4 fruit fly cellular contexts compared by ENCODE assay signal in genomic region chr3R:31683048-31683857, dm6.
TF ChIP-seq lines count a peak whose summit lies in the region.

No protein-coding gene starts in this region.

- no peak for TF ChIP-seq CTCF in whole organism, embryonic (GFP tag; optimal IDR thresholded peaks at IDR 0.05; lab: Kevin White, UChicago)

TF ChIP-seq in whole organism, embryonic, 481 proteins besides CTCF, POLR2A, EP300 and RAD21 (continues in another document):
- TF ChIP-seq CG43689 (GFP tag; IDR thresholded peaks at IDR 0.05; lab: Robert Waterston, UW) = no peak
- TF ChIP-seq scrt (GFP tag; optimal IDR thresholded peaks at IDR 0.05; lab: Kevin White, UChicago) = peak; percentile 41
- TF ChIP-seq otp (GFP tag; IDR thresholded peaks at IDR 0.05; lab: Robert Waterston, UW) = no peak
- peak; percentile 16 for TF ChIP-seq kni (GFP tag; optimal IDR thresholded peaks at IDR 0.05; lab: Kevin White, UChicago)
- TF ChIP-seq sens (GFP tag; lab: Kevin White, UChicago) = peak; percentile 65
- peak in 1 of 2 experiments; percentile 78 for TF ChIP-seq tll (GFP tag; optimal IDR thresholded peaks at IDR 0.05; lab: Kevin White, UChicago)
- peak; percentile 58 for TF ChIP-seq row (GFP tag; IDR thresholded peaks at IDR 0.05; lab: Robert Waterston, UW)
- no peak for TF ChIP-seq CG31224 (GFP tag; IDR thresholded peaks at IDR 0.05; lab: Robert Waterston, UW)
- TF ChIP-seq zfh1 (GFP tag; IDR thresholded peaks at IDR 0.05; lab: Robert Waterston, UW) = no peak
- TF ChIP-seq Sox102F (GFP tag; optimal IDR thresholded peaks at IDR 0.05; lab: Kevin White, UChicago) = no peak
- TF ChIP-seq CG2712 (tag; optimal IDR thresholded peaks at IDR 0.05; lab: Kevin White, UChicago) = peak; percentile 4
- TF ChIP-seq Ets65A (GFP tag; lab: Kevin White, UChicago) = peak; percentile 61
- peak; percentile 7 for TF ChIP-seq D19A (tag; optimal IDR thresholded peaks at IDR 0.05; lab: Kevin White, UChicago)
- TF ChIP-seq Trl (optimal IDR thresholded peaks at IDR 0.05; lab: Kevin White, UChicago) = no peak
- TF ChIP-seq Trl (GFP tag; optimal IDR thresholded peaks at IDR 0.05; lab: Kevin White, UChicago) = no peak
- peak; percentile 84 for TF ChIP-seq pros (GFP tag; optimal IDR thresholded peaks at IDR 0.05; lab: Kevin White, UChicago)
- no peak for TF ChIP-seq CG16863 (GFP tag; optimal IDR thresholded peaks at IDR 0.05; lab: Kevin White, UChicago)
- TF ChIP-seq CG15696 (tag; optimal IDR thresholded peaks at IDR 0.05; lab: Kevin White, UChicago) = peak; percentile 8
- TF ChIP-seq CG2120 (GFP tag; optimal IDR thresholded peaks at IDR 0.05; lab: Kevin White, UChicago) = no peak
- peak; percentile 73 for TF ChIP-seq D (optimal IDR thresholded peaks at IDR 0.05; lab: Kevin White, UChicago)
- no peak for TF ChIP-seq D (GFP tag; optimal IDR thresholded peaks at IDR 0.05; lab: Kevin White, UChicago)
- peak; percentile 74 for TF ChIP-seq pfk (GFP tag; optimal IDR thresholded peaks at IDR 0.05; lab: Kevin White, UChicago)
- TF ChIP-seq run (tag; optimal IDR thresholded peaks at IDR 0.05; lab: Kevin White, UChicago) = no peak
- TF ChIP-seq cad (GFP tag; optimal IDR thresholded peaks at IDR 0.05; lab: Kevin White, UChicago) = no peak

TF ChIP-seq in whole organism, prepupa, 60 proteins besides CTCF, POLR2A, EP300 and RAD21:
- no peak for TF ChIP-seq Ets21C (GFP tag; optimal IDR thresholded peaks at IDR 0.05; lab: Kevin White, UChicago)
- TF ChIP-seq Ets96B (tag; optimal IDR thresholded peaks at IDR 0.05; lab: Kevin White, UChicago) = no peak
- TF ChIP-seq Met (GFP tag; optimal IDR thresholded peaks at IDR 0.05; lab: Kevin White, UChicago) = peak; percentile 17
- peak; percentile 6 for TF ChIP-seq lz (GFP tag; optimal IDR thresholded peaks at IDR 0.05; lab: Kevin White, UChicago)
- peak; percentile 45 for TF ChIP-seq Eip78C (GFP tag; lab: Kevin White, UChicago)
- TF ChIP-seq CG4318 (GFP tag; optimal IDR thresholded peaks at IDR 0.05; lab: Kevin White, UChicago) = no peak
- peak; percentile 7 for TF ChIP-seq Sox102F (GFP tag; optimal IDR thresholded peaks at IDR 0.05; lab: Kevin White, UChicago)
- no peak for TF ChIP-seq dsx (GFP tag; optimal IDR thresholded peaks at IDR 0.05; lab: Kevin White, UChicago; ENCODE audit: poor library complexity, severe bottlenecking)
- no peak for TF ChIP-seq CG8632 (GFP tag; optimal IDR thresholded peaks at IDR 0.05; lab: Kevin White, UChicago)
- TF ChIP-seq fkh (GFP tag; optimal IDR thresholded peaks at IDR 0.05; lab: Kevin White, UChicago) = no peak
- peak; percentile 15 for TF ChIP-seq cyc (GFP tag; optimal IDR thresholded peaks at IDR 0.05; lab: Kevin White, UChicago)
- no peak for TF ChIP-seq Blimp-1 (GFP tag; optimal IDR thresholded peaks at IDR 0.05; lab: Kevin White, UChicago)
- TF ChIP-seq CG34406 (GFP tag; optimal IDR thresholded peaks at IDR 0.05; lab: Kevin White, UChicago) = peak; percentile 15
- peak; percentile 9 for TF ChIP-seq topi (GFP tag; optimal IDR thresholded peaks at IDR 0.05; lab: Kevin White, UChicago)
- peak; percentile 11 for TF ChIP-seq CG31627 (GFP tag; optimal IDR thresholded peaks at IDR 0.05; lab: Kevin White, UChicago)
- TF ChIP-seq acj6 (GFP tag; optimal IDR thresholded peaks at IDR 0.05; lab: Kevin White, UChicago) = no peak
- peak; percentile 64 for TF ChIP-seq svp (GFP tag; lab: Kevin White, UChicago)
- no peak for TF ChIP-seq achi (GFP tag; optimal IDR thresholded peaks at IDR 0.05; lab: Kevin White, UChicago)
- peak; percentile 24 for TF ChIP-seq Sox14 (GFP tag; optimal IDR thresholded peaks at IDR 0.05; lab: Kevin White, UChicago)
- peak; percentile 34 for TF ChIP-seq Hr39 (GFP tag; optimal IDR thresholded peaks at IDR 0.05; lab: Kevin White, UChicago)
- peak; percentile 1 for TF ChIP-seq Smox (GFP tag; optimal IDR thresholded peaks at IDR 0.05; lab: Kevin White, UChicago)
- no peak for TF ChIP-seq fd59A (GFP tag; optimal IDR thresholded peaks at IDR 0.05; lab: Kevin White, UChicago)
TF ChIP-seq in whole organism, prepupa: peak in this region for 12.

TF ChIP-seq in whole organism, pupa, 21 proteins besides CTCF, POLR2A, EP300 and RAD21:
- TF ChIP-seq CG14655 (GFP tag; optimal IDR thresholded peaks at IDR 0.05; lab: Kevin White, UChicago) = no peak
- TF ChIP-seq CG15710 (tag; optimal IDR thresholded peaks at IDR 0.05; lab: Kevin White, UChicago) = peak; percentile 17
- TF ChIP-seq CG8159 (tag; optimal IDR thresholded peaks at IDR 0.05; lab: Kevin White, UChicago) = peak; percentile 20
- no peak for TF ChIP-seq CG34367 (tag; optimal IDR thresholded peaks at IDR 0.05; lab: Kevin White, UChicago)
- TF ChIP-seq rn (GFP tag; IDR thresholded peaks at IDR 0.05; lab: Robert Waterston, UW) = no peak
- no peak for TF ChIP-seq fd96Ca (GFP tag; IDR thresholded peaks at IDR 0.05; lab: Robert Waterston, UW)
- no peak for TF ChIP-seq Ets98B (GFP tag; IDR thresholded peaks at IDR 0.05; lab: Robert Waterston, UW)
- no peak for TF ChIP-seq D1 (tag; optimal IDR thresholded peaks at IDR 0.05; lab: Kevin White, UChicago)
- TF ChIP-seq Pif1A (GFP tag; optimal IDR thresholded peaks at IDR 0.05; lab: Kevin White, UChicago) = no peak

TF ChIP-seq in whole organism, wandering third instar larva, 38 proteins besides CTCF, POLR2A, EP300 and RAD21:
- TF ChIP-seq HLH106 (tag; optimal IDR thresholded peaks at IDR 0.05; lab: Kevin White, UChicago) (peak; percentile 11), Vsx2 (GFP tag; optimal IDR thresholded peaks at IDR 0.05; lab: Kevin White, UChicago; ENCODE audit: partially characterized antibody) (no peak), N (GFP tag; optimal IDR thresholded peaks at IDR 0.05; lab: Kevin White, UChicago) (no peak), brk (GFP tag; optimal IDR thresholded peaks at IDR 0.05; lab: Kevin White, UChicago) (no peak), dmrt93B (GFP tag; optimal IDR thresholded peaks at IDR 0.05; lab: Kevin White, UChicago) (no peak), usp (GFP tag; optimal IDR thresholded peaks at IDR 0.05; lab: Kevin White, UChicago) (no peak), dsf (GFP tag; optimal IDR thresholded peaks at IDR 0.05; lab: Kevin White, UChicago; ENCODE audit: borderline replicate concordance) (no peak), Hnf4 (GFP tag; optimal IDR thresholded peaks at IDR 0.05; lab: Kevin White, UChicago) (no peak), CrebA (GFP tag; optimal IDR thresholded peaks at IDR 0.05; lab: Kevin White, UChicago; ENCODE audit: borderline replicate concordance) (no peak), woc (GFP tag; optimal IDR thresholded peaks at IDR 0.05; lab: Kevin White, UChicago) (peak; percentile 46), Mio (GFP tag; optimal IDR thresholded peaks at IDR 0.05; lab: Kevin White, UChicago) (no peak), Hr78 (GFP tag; optimal IDR thresholded peaks at IDR 0.05; lab: Kevin White, UChicago) (no peak), dl (GFP tag; optimal IDR thresholded peaks at IDR 0.05; lab: Kevin White, UChicago; ENCODE audit: insufficient read depth in 1 of 2, partially characterized antibody in 2 of 2) (no peak), fru (GFP tag; optimal IDR thresholded peaks at IDR 0.05; lab: Kevin White, UChicago) (peak; percentile 64), pan (optimal IDR thresholded peaks at IDR 0.05; lab: Kevin White, UChicago) (no peak), OdsH (GFP tag; optimal IDR thresholded peaks at IDR 0.05; lab: Kevin White, UChicago) (no peak), Sp1 (GFP tag; optimal IDR thresholded peaks at IDR 0.05; lab: Kevin White, UChicago) (peak; percentile 20), br (GFP tag; optimal IDR thresholded peaks at IDR 0.05; lab: Kevin White, UChicago) (peak; percentile 32), CG9705 (GFP tag; optimal IDR thresholded peaks at IDR 0.05; lab: Kevin White, UChicago) (no peak), psq (GFP tag; optimal IDR thresholded peaks at IDR 0.05; lab: Kevin White, UChicago) (no peak), sage (GFP tag; optimal IDR thresholded peaks at IDR 0.05; lab: Kevin White, UChicago) (no peak), lola (GFP tag; optimal IDR thresholded peaks at IDR 0.05; lab: Kevin White, UChicago) (no peak), h (GFP tag; optimal IDR thresholded peaks at IDR 0.05; lab: Kevin White, UChicago) (peak; percentile 49), Abd-B (GFP tag; optimal IDR thresholded peaks at IDR 0.05; lab: Kevin White, UChicago) (no peak), tai (GFP tag; optimal IDR thresholded peaks at IDR 0.05; lab: Kevin White, UChicago) (no peak), GATAd (GFP tag; optimal IDR thresholded peaks at IDR 0.05; lab: Kevin White, UChicago) (no peak), Myc (optimal IDR thresholded peaks at IDR 0.05; lab: Kevin White, UChicago) (no peak), Jra (GFP tag; optimal IDR thresholded peaks at IDR 0.05; lab: Kevin White, UChicago) (no peak), Hr83 (GFP tag; optimal IDR thresholded peaks at IDR 0.05; lab: Kevin White, UChicago; ENCODE audit: poor library complexity, severe bottlenecking) (no peak), Dfd (GFP tag; optimal IDR thresholded peaks at IDR 0.05; lab: Kevin White, UChicago) (no peak), CG32264 (GFP tag; optimal IDR thresholded peaks at IDR 0.05; lab: Kevin White, UChicago) (no peak), foxo (GFP tag; optimal IDR thresholded peaks at IDR 0.05; lab: Kevin White, UChicago) (peak in 1 of 2 experiments; percentile 61), sv (GFP tag; optimal IDR thresholded peaks at IDR 0.05; lab: Kevin White, UChicago) (no peak), ey (GFP tag; optimal IDR thresholded peaks at IDR 0.05; lab: Kevin White, UChicago) (peak; percentile 2), Rel (GFP tag; optimal IDR thresholded peaks at IDR 0.05; lab: Kevin White, UChicago) (no peak), Rel (tag; optimal IDR thresholded peaks at IDR 0.05; lab: Kevin White, UChicago) (no peak), Dif (GFP tag; optimal IDR thresholded peaks at IDR 0.05; lab: Kevin White, UChicago; ENCODE audit: partially characterized antibody) (no peak), rgr (GFP tag; optimal IDR thresholded peaks at IDR 0.05; lab: Kevin White, UChicago) (peak; percentile 13), jim (GFP tag; optimal IDR thresholded peaks at IDR 0.05; lab: Kevin White, UChicago) (no peak)

Comparison
In these comparisons a context has a peak if more than half of its experiments do, and no peak if none do; other contexts are left out.
1. Of the 7 proteins assayed by ChIP-seq in both whole organism, embryonic and whole organism, prepupa: peak only in whole organism, embryonic: none; only in whole organism, prepupa: Hr39 and Sox102F; in both: none; in neither: 5.